Worm (Caenorhabditis elegans) whole organism, mixed stage, embryonic: ENCODE data around the gene F56D6.6.
A peak's percentile ranks its signal among the peaks of the same experiment; 100 is the strongest.

ENCODE experiments used
- M03D4.4 ChIP-seq: sonication (generic microtip); optimal IDR thresholded peaks from 2 replicates; lab custom pipeline; 2017; ENCODE audit warnings: mild to moderate bottlenecking, missing genetic modification characterization, missing compliant biosample characterization
- blmp-1 ChIP-seq: fragments of 150-350 bp; optimal IDR thresholded peaks from 2 replicates; lab custom pipeline; 2014; ENCODE audit warnings: missing biosample characterization, missing genetic modification characterization
- ceh-39 ChIP-seq: fragments of 150-350 bp; optimal IDR thresholded peaks from 2 replicates; lab custom pipeline; 2014; ENCODE audit warnings: missing biosample characterization, missing genetic modification characterization
- ceh-43 ChIP-seq: fragments of 200-800 bp; sonication (Bioruptor generic); optimal IDR thresholded peaks from 2 replicates; lab custom pipeline; 2018; ENCODE audit warnings: mild to moderate bottlenecking, missing genetic modification characterization, moderate library complexity, missing compliant biosample characterization
- ceh-83 ChIP-seq: fragments of 200-800 bp; sonication (Bioruptor generic); optimal IDR thresholded peaks from 2 replicates; lab custom pipeline; 2018; ENCODE audit warnings: mild to moderate bottlenecking, missing genetic modification characterization, missing compliant biosample characterization
- ces-1 ChIP-seq: fragments of 150-350 bp; optimal IDR thresholded peaks from 2 replicates; lab custom pipeline; 2014; ENCODE audit warnings: missing biosample characterization, missing genetic modification reagents, missing genetic modification characterization
- cnd-1 ChIP-seq: fragments of 200-800 bp; sonication (Bioruptor generic); optimal IDR thresholded peaks from 2 replicates; lab custom pipeline; 2018; ENCODE audit warnings: mild to moderate bottlenecking, missing genetic modification characterization, missing compliant biosample characterization
- drap-1 ChIP-seq: fragments of 200-800 bp; sonication (Bioruptor generic); optimal IDR thresholded peaks from 3 replicates; lab custom pipeline; 2018; ENCODE audit warnings: mild to moderate bottlenecking, missing genetic modification characterization, missing compliant biosample characterization
- elt-1 ChIP-seq: sonication (generic microtip); optimal IDR thresholded peaks from 2 replicates; lab custom pipeline; 2017; ENCODE audit warnings: missing genetic modification characterization, mild to moderate bottlenecking, missing compliant biosample characterization, antibody characterized with exemption, moderate library complexity, borderline replicate concordance; ENCODE audit not compliant: insufficient read depth
- elt-3 ChIP-seq: fragments of 150-350 bp; optimal IDR thresholded peaks from 2 replicates; lab custom pipeline; 2014; ENCODE audit warnings: missing biosample characterization, missing genetic modification characterization
- flh-1 ChIP-seq: fragments of 200-800 bp; sonication (Bioruptor generic); optimal IDR thresholded peaks from 2 replicates; lab custom pipeline; 2018; ENCODE audit warnings: mild to moderate bottlenecking, missing genetic modification characterization, moderate library complexity, missing compliant biosample characterization
- ham-2 ChIP-seq: fragments of 200-800 bp; sonication (Bioruptor generic); optimal IDR thresholded peaks from 2 replicates; lab custom pipeline; 2018; ENCODE audit warnings: mild to moderate bottlenecking, missing genetic modification characterization, missing compliant biosample characterization
- hlh-1 ChIP-seq: fragments of 150-350 bp; optimal IDR thresholded peaks from 2 replicates; lab custom pipeline; 2014; ENCODE audit warnings: missing biosample characterization, missing genetic modification reagents, missing genetic modification characterization
- lin-13 ChIP-seq: fragments of 150-350 bp; optimal IDR thresholded peaks from 2 replicates; lab custom pipeline; 2014; ENCODE audit warnings: missing biosample characterization, missing genetic modification characterization
- lin-32 ChIP-seq: fragments of 200-800 bp; sonication (Bioruptor generic); optimal IDR thresholded peaks from 2 replicates; lab custom pipeline; 2018; ENCODE audit warnings: mild to moderate bottlenecking, missing genetic modification characterization, missing compliant biosample characterization
- lsy-2 ChIP-seq: fragments of 150-350 bp; optimal IDR thresholded peaks from 2 replicates; lab custom pipeline; 2014; ENCODE audit warnings: missing biosample characterization, missing genetic modification characterization
- mab-5 ChIP-seq: fragments of 150-350 bp; optimal IDR thresholded peaks from 2 replicates; lab custom pipeline; 2014; ENCODE audit warnings: missing biosample characterization, missing genetic modification characterization
- mep-1 ChIP-seq: fragments of 150-350 bp; optimal IDR thresholded peaks from 2 replicates; lab custom pipeline; 2017; ENCODE audit warnings: missing biosample characterization, missing genetic modification reagents, missing genetic modification characterization, inconsistent platforms
- mls-2 ChIP-seq: sonication (generic microtip); optimal IDR thresholded peaks from 2 replicates; lab custom pipeline; 2016; ENCODE audit warnings: mild to moderate bottlenecking, missing genetic modification characterization, moderate library complexity, missing compliant biosample characterization
- nhr-12 ChIP-seq: fragments of 150-350 bp; optimal IDR thresholded peaks from 2 replicates; lab custom pipeline; 2014; ENCODE audit warnings: missing biosample characterization, missing genetic modification characterization
- nhr-2 ChIP-seq: fragments of 150-350 bp; optimal IDR thresholded peaks from 2 replicates; lab custom pipeline; 2014; ENCODE audit warnings: missing biosample characterization, missing genetic modification characterization
- nhr-237 ChIP-seq: fragments of 150-350 bp; optimal IDR thresholded peaks from 2 replicates; lab custom pipeline; 2014; ENCODE audit warnings: missing biosample characterization, missing genetic modification characterization
- nhr-28 ChIP-seq: fragments of 150-350 bp; optimal IDR thresholded peaks from 2 replicates; lab custom pipeline; 2014; ENCODE audit warnings: missing biosample characterization, missing genetic modification characterization
- nhr-76 ChIP-seq: sonication (generic microtip); optimal IDR thresholded peaks from 2 replicates; lab custom pipeline; 2017; ENCODE audit warnings: missing biosample characterization, missing genetic modification characterization
- pha-4 ChIP-seq: fragments of 150-350 bp; optimal IDR thresholded peaks from 2 replicates; lab custom pipeline; 2018; ENCODE audit warnings: missing biosample characterization, missing genetic modification reagents, missing genetic modification characterization
- sem-2 ChIP-seq: fragments of 200-800 bp; sonication (Bioruptor generic); optimal IDR thresholded peaks from 2 replicates; lab custom pipeline; 2018; ENCODE audit warnings: mild to moderate bottlenecking, missing genetic modification characterization, missing compliant biosample characterization
- snpc-4 ChIP-seq: fragments of 150-350 bp; optimal IDR thresholded peaks from 2 replicates; lab custom pipeline; 2014; ENCODE audit warnings: missing biosample characterization, missing genetic modification characterization
- sptf-1 ChIP-seq: sonication (generic microtip); optimal IDR thresholded peaks from 2 replicates; lab custom pipeline; 2017; ENCODE audit warnings: mild to moderate bottlenecking, missing genetic modification characterization, moderate library complexity, missing compliant biosample characterization
- unc-120 ChIP-seq: sonication (generic microtip); optimal IDR thresholded peaks from 2 replicates; lab custom pipeline; 2017; ENCODE audit warnings: missing genetic modification characterization, missing compliant biosample characterization; ENCODE audit not compliant: poor library complexity, severe bottlenecking
- unc-39 ChIP-seq: fragments of 150-350 bp; optimal IDR thresholded peaks from 2 replicates; lab custom pipeline; 2014; ENCODE audit warnings: missing biosample characterization, missing genetic modification characterization
- unc-62 ChIP-seq: fragments of 150-350 bp; optimal IDR thresholded peaks from 2 replicates; lab custom pipeline; 2014; ENCODE audit warnings: missing biosample characterization, missing genetic modification reagents, missing genetic modification characterization
- zip-8 ChIP-seq: fragments of 150-350 bp; optimal IDR thresholded peaks from 2 replicates; lab custom pipeline; 2014; ENCODE audit warnings: missing biosample characterization, missing genetic modification characterization

F56D6.6 gene

DNA sequence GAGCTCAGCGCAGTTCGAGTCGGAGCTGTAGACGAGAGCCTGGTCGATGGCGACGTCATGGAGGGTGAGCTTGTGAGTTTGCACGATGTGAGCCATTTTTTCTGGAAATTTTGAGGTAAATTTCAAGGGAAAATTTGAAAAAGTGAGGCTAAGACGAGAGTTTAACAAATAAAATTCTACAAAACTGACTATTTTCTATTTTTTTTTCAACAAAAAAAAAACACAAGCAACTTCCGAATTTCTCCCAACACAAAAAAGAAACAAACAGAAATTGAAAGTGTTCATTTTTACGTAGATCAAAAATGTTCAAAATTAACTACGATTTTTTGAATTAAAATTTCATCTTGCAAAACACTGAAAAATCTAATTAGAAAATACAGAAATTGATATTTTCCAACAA lies 29.3 kb upstream of the F56D6.6 start, which contains the start of gene F37C4.5:
Gene F37C4.5 (minus strand): TSS at position 101 of the 400 bp plus-strand sequence.
- no peak for TF ChIP-seq snpc-4 (tag; lab: Kevin White, UChicago)
- TF ChIP-seq zip-8 (tag; lab: Kevin White, UChicago), result no peak
- no peak for TF ChIP-seq drap-1 (GFP tag; lab: Kevin White, UChicago)
- TF ChIP-seq hlh-1 (tag; lab: Kevin White, UChicago), result no peak
- TF ChIP-seq elt-1, result no peak
- no peak for TF ChIP-seq unc-62 (GFP tag; lab: Kevin White, UChicago)
- TF ChIP-seq nhr-237 (tag; lab: Kevin White, UChicago), result no peak
- TF ChIP-seq ceh-43, result no peak
- TF ChIP-seq mep-1 (tag; lab: Kevin White, UChicago), result no peak
- no peak for TF ChIP-seq cnd-1 (tag; lab: Kevin White, UChicago)
- TF ChIP-seq ces-1 (GFP tag; lab: Kevin White, UChicago), result no peak
- TF ChIP-seq lin-13 (tag; lab: Kevin White, UChicago), result no peak
- no peak for TF ChIP-seq mls-2 (tag; lab: Kevin White, UChicago)

DNA sequence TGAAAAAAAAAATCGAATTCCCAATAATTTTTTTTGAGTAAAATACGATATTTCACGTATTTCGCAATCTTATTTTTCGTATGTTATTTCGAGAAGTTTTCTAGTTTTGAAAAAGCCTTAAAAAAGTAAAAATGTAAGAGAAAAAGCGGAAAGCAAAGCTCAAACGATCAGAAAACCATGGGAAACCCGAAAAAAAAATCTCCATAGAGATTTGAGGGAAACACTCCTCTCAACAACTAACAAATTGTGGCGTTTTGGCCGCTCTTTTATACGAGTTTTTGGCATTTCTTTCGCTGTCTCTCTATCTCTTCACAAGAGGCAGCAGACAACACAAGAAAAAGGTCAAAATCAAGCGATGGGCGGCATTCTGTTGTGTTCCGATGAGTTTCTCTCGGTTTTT lies 28.6 kb upstream of the F56D6.6 start:
- TF ChIP-seq lin-32 (GFP tag; lab: Kevin White, UChicago) (no peak), lin-13 (tag; lab: Kevin White, UChicago) (no peak), sptf-1 (tag; lab: Kevin White, UChicago) (peak; percentile 18), unc-62 (GFP tag; lab: Kevin White, UChicago) (no peak), nhr-237 (tag; lab: Kevin White, UChicago) (no peak), pha-4 (no peak), blmp-1 (tag; lab: Kevin White, UChicago) (no peak), nhr-28 (tag; lab: Kevin White, UChicago) (no peak), nhr-76 (tag; lab: Kevin White, UChicago) (no peak), ham-2 (GFP tag; lab: Kevin White, UChicago) (no peak), snpc-4 (tag; lab: Kevin White, UChicago) (no peak), unc-120 (tag; lab: Kevin White, UChicago) (no peak), nhr-2 (tag; lab: Kevin White, UChicago) (no peak), mab-5 (tag; lab: Kevin White, UChicago) (no peak), ceh-83 (peak; percentile 34), ceh-39 (tag; lab: Kevin White, UChicago) (no peak), nhr-12 (tag; lab: Kevin White, UChicago) (no peak)

DNA sequence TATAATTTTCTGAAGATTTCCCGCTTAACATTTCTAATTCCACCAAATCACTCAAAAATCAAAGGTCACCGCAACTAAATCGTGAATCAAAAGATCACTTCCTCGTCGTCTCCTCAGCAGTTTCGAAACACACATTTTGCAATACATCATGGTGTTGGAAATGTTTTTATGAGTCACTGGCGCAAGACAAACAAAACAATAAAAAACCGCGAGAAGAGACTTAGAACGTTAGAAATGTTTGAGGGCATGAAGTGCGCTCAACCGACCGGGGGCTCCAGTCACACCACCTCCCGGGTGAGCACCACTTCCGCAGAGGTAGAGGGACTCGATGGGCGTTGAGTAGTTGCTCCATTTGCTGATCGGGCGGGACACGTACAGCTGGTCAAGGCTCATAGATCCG lies 27.8 kb upstream of the F56D6.6 start:
- TF ChIP-seq elt-1 (no peak), ces-1 (GFP tag; lab: Kevin White, UChicago) (no peak), flh-1 (GFP tag; lab: Kevin White, UChicago) (no peak), lin-32 (GFP tag; lab: Kevin White, UChicago) (no peak)

DNA sequence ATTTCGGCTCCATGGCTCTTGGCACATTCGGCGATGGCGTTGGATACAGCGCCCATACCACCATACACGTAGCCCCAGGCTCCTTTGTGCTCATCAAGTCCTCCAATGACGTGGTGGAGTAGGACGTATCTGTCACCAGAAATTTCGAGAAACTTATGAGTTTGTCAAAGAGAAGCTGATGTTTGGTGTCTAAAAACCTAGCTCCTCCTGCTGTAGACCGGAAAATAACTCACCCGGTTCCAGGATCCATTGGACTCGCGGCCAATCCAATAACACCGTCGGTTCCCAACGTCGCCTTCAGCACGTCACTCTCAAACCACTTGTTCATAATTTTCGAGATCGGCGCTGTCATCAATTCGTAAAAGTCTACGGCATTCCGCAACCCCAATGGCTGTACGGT lies 26.1 kb upstream of the F56D6.6 start:
- no peak for TF ChIP-seq sem-2 (GFP tag; lab: Kevin White, UChicago)
- no peak for TF ChIP-seq ceh-83
- no peak for TF ChIP-seq ceh-39 (tag; lab: Kevin White, UChicago)
- TF ChIP-seq mls-2 (tag; lab: Kevin White, UChicago), result no peak
- TF ChIP-seq ces-1 (GFP tag; lab: Kevin White, UChicago), result no peak
- no peak for TF ChIP-seq ceh-43
- no peak for TF ChIP-seq sptf-1 (tag; lab: Kevin White, UChicago)
- no peak for TF ChIP-seq ham-2 (GFP tag; lab: Kevin White, UChicago)
- TF ChIP-seq lin-13 (tag; lab: Kevin White, UChicago), result no peak
- TF ChIP-seq nhr-237 (tag; lab: Kevin White, UChicago), result no peak
- no peak for TF ChIP-seq nhr-76 (tag; lab: Kevin White, UChicago)
- TF ChIP-seq drap-1 (GFP tag; lab: Kevin White, UChicago), result no peak
- TF ChIP-seq hlh-1 (tag; lab: Kevin White, UChicago), result no peak

DNA sequence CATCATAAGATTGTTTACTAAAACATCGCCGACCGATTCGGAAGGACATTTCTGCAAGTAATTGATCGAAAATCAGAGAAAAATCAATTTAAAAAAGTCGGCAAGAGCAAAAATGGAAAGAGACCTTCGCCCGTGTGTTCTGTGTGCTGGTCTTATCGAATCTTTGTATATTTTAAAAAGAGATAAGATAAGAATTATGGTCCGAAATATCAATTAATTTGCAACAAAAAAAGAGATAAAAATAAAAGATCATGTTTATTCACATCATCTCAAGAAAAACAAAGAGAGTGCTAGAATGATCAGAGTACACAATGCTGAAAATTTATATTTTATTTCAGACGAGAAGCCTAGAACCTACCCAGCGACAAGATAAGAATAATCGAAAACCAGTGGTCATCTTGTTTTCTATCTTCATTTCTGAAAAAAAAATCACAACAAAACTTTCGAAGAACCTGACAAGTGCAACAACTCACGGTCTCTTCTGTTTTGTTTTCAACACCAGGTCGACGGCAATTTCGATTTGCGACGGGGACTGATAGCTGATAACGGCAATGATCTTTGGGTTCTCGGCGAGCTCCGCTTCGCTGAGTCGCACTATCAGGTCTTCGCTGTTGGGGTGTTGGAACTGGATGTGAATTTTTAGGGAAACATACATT lies 24.6 kb upstream of the F56D6.6 start, which contains the start of gene F37C4.6:
Gene F37C4.6 (minus strand): TSS at position 51 of the 656 bp plus-strand sequence.
- no peak for TF ChIP-seq ces-1 (GFP tag; lab: Kevin White, UChicago)
- TF ChIP-seq elt-3 (tag; lab: Kevin White, UChicago), result no peak
- TF ChIP-seq unc-39, result no peak
- TF ChIP-seq hlh-1 (tag; lab: Kevin White, UChicago), result no peak
- no peak for TF ChIP-seq M03D4.4
- no peak for TF ChIP-seq flh-1 (GFP tag; lab: Kevin White, UChicago)
- TF ChIP-seq unc-62 (GFP tag; lab: Kevin White, UChicago), result no peak
- no peak for TF ChIP-seq lin-32 (GFP tag; lab: Kevin White, UChicago)
- no peak for TF ChIP-seq mab-5 (tag; lab: Kevin White, UChicago)
- TF ChIP-seq elt-1, result no peak
- no peak for TF ChIP-seq mep-1 (tag; lab: Kevin White, UChicago)
- TF ChIP-seq sptf-1 (tag; lab: Kevin White, UChicago), result no peak
- TF ChIP-seq ceh-43, result no peak
- no peak for TF ChIP-seq lsy-2 (tag; lab: Kevin White, UChicago)
- no peak for TF ChIP-seq snpc-4 (tag; lab: Kevin White, UChicago)
- no peak for TF ChIP-seq blmp-1 (tag; lab: Kevin White, UChicago)
